Worm (Caenorhabditis elegans) whole organism, dauer: ENCODE results near the gene Y116A8C.27.

Experiments used
- unc-62 ChIP-seq: sonication (generic microtip); optimal IDR thresholded peaks from 2 replicates; lab custom pipeline; 2017; ENCODE audit warnings: missing biosample characterization, missing genetic modification reagents, missing genetic modification characterization

Gene Y116A8C.27

ce11 chrIV:17048257-17048656 is 47.8 kb downstream of the Y116A8C.27 start, which contains the start of gene athp-3:
athp-3 (minus strand) TSS chrIV:17048357.
- TF ChIP-seq unc-62: no peak

ce11 chrIV:17045691-17046090 is 50.4 kb downstream of the Y116A8C.27 start, which contains the start of gene clec-195:
clec-195 (minus strand) TSS chrIV:17045791.
- TF ChIP-seq unc-62: no peak
